Worm (Caenorhabditis elegans) whole organism, L1 larva: ENCODE measurements around the gene Y47D3B.4.

Experiments
- C16A3.4 ChIP-seq: fragments of 150-350 bp; optimal IDR thresholded peaks from 2 replicates; lab custom pipeline; 2014; ENCODE audit warnings: missing biosample characterization, missing genetic modification characterization
- F16B12.6 ChIP-seq: fragments of 150-350 bp; optimal IDR thresholded peaks from 2 replicates; lab custom pipeline; 2014; ENCODE audit warnings: missing biosample characterization, missing genetic modification characterization
- aha-1 ChIP-seq: fragments of 150-350 bp; optimal IDR thresholded peaks from 2 replicates; lab custom pipeline; 2014; ENCODE audit warnings: missing biosample characterization, missing genetic modification characterization
- ceh-8 ChIP-seq: fragments of 200-800 bp; sonication (Bioruptor generic); optimal IDR thresholded peaks from 2 replicates; lab custom pipeline; 2018; ENCODE audit warnings: mild to moderate bottlenecking, missing genetic modification characterization, moderate library complexity, missing compliant biosample characterization
- ceh-88 ChIP-seq: fragments of 200-800 bp; sonication (Bioruptor generic); IDR thresholded peaks from 2 replicates; pipeline ENCODE4 v1.3.6; 2022; ENCODE audit warnings: missing genetic modification characterization, missing compliant biosample characterization
- ceh-90 ChIP-seq: sonication (generic microtip); optimal IDR thresholded peaks from 2 replicates; lab custom pipeline; 2016; ENCODE audit warnings: missing genetic modification characterization, missing compliant biosample characterization
- efl-1 ChIP-seq, 4 experiments: fragments of 150-350 bp; optimal IDR thresholded peaks in 3 of 4; peaks in 1 of 4; 1 replicate in 1 of 4; 2 replicates in 3 of 4; lab custom pipeline; 2014; ENCODE audit warnings: missing biosample characterization in 2 of 4, missing genetic modification characterization in 2 of 4, missing genetic modification reagents in 2 of 4
- elt-2 ChIP-seq: sonication (generic microtip); optimal IDR thresholded peaks from 2 replicates; lab custom pipeline; 2016; ENCODE audit warnings: missing genetic modification characterization, mild to moderate bottlenecking, inconsistent platforms, missing compliant biosample characterization, missing genetic modification reagents
- ets-5 ChIP-seq: fragments of 200-800 bp; sonication (Bioruptor generic); IDR thresholded peaks from 2 replicates; pipeline ENCODE4 v1.3.6; 2022; ENCODE audit warnings: missing genetic modification characterization, missing compliant biosample characterization
- hlh-17 ChIP-seq: fragments of 200-800 bp; sonication (Bioruptor generic); optimal IDR thresholded peaks from 2 replicates; lab custom pipeline; 2018; ENCODE audit warnings: missing genetic modification characterization, mild to moderate bottlenecking, missing compliant biosample characterization, moderate library complexity, borderline replicate concordance
- hpl-2 ChIP-seq: fragments of 150-350 bp; optimal IDR thresholded peaks from 2 replicates; lab custom pipeline; 2014; ENCODE audit warnings: missing biosample characterization, missing genetic modification reagents, missing genetic modification characterization
- isw-1 ChIP-seq: fragments of 200-800 bp; sonication (Bioruptor generic); IDR thresholded peaks from 2 replicates; pipeline ENCODE4 v1.3.6; 2022; ENCODE audit warnings: missing genetic modification characterization, missing compliant biosample characterization
- lin-15B ChIP-seq: fragments of 150-350 bp; sonication (generic microtip); optimal IDR thresholded peaks from 3 replicates; lab custom pipeline; 2014; ENCODE audit warnings: missing biosample characterization, missing genetic modification characterization
- lin-35 ChIP-seq, 2 experiments: fragments of 150-350 bp; optimal IDR thresholded peaks; 2 replicates each; lab custom pipeline; 2014; ENCODE audit warnings: missing biosample characterization in 2 of 2, missing genetic modification characterization in 2 of 2, missing genetic modification reagents in 2 of 2
- lir-3 ChIP-seq: sonication (generic microtip); optimal IDR thresholded peaks from 2 replicates; lab custom pipeline; 2016; ENCODE audit warnings: mild to moderate bottlenecking, missing genetic modification characterization, moderate library complexity, missing compliant biosample characterization; ENCODE audit not compliant: poor library complexity
- mdl-1 ChIP-seq, 2 experiments: fragments of 150-350 bp; optimal IDR thresholded peaks; 2 replicates each; lab custom pipeline; 2014 to 2017; ENCODE audit warnings: missing biosample characterization in 2 of 2, missing genetic modification characterization in 2 of 2, inconsistent platforms in 1 of 2
- nhr-19 ChIP-seq: fragments of 200-800 bp; sonication (Bioruptor generic); conservative IDR thresholded peaks from 2 replicates; pipeline ENCODE4 v1.3.6; 2022; ENCODE audit warnings: missing genetic modification characterization, missing compliant biosample characterization
- nhr-20 ChIP-seq: sonication (generic microtip); optimal IDR thresholded peaks from 2 replicates; lab custom pipeline; 2016; ENCODE audit warnings: mild to moderate bottlenecking, missing genetic modification characterization, missing compliant biosample characterization
- nhr-237 ChIP-seq: fragments of 150-350 bp; optimal IDR thresholded peaks from 2 replicates; lab custom pipeline; 2014; ENCODE audit warnings: missing biosample characterization, missing genetic modification characterization
- nhr-47 ChIP-seq: sonication (generic microtip); optimal IDR thresholded peaks from 2 replicates; lab custom pipeline; 2016; ENCODE audit warnings: mild to moderate bottlenecking, missing genetic modification characterization, moderate library complexity, missing compliant biosample characterization
- nhr-71 ChIP-seq: sonication (generic microtip); optimal IDR thresholded peaks from 2 replicates; lab custom pipeline; 2016; ENCODE audit warnings: mild to moderate bottlenecking, missing genetic modification characterization, moderate library complexity, missing compliant biosample characterization
- snpc-4 ChIP-seq: fragments of 150-350 bp; optimal IDR thresholded peaks from 2 replicates; lab custom pipeline; 2014; ENCODE audit warnings: missing biosample characterization, missing genetic modification characterization
- swsn-7 ChIP-seq: sonication (generic microtip); optimal IDR thresholded peaks from 2 replicates; lab custom pipeline; 2016; ENCODE audit warnings: missing genetic modification characterization, missing compliant biosample characterization
- unc-62 ChIP-seq: fragments of 150-350 bp; optimal IDR thresholded peaks from 2 replicates; lab custom pipeline; 2014; ENCODE audit warnings: missing biosample characterization, missing genetic modification reagents, missing genetic modification characterization
- unc-86 ChIP-seq: sonication (generic microtip); optimal IDR thresholded peaks from 2 replicates; lab custom pipeline; 2016; ENCODE audit warnings: missing genetic modification characterization, missing compliant biosample characterization
- unc-98 ChIP-seq: fragments of 200-800 bp; sonication (Bioruptor generic); IDR thresholded peaks from 2 replicates; pipeline ENCODE4 v1.3.6; 2022; ENCODE audit warnings: missing genetic modification characterization, missing compliant biosample characterization
- vab-15 ChIP-seq: sonication (generic microtip); optimal IDR thresholded peaks from 2 replicates; lab custom pipeline; 2017; ENCODE audit warnings: missing genotype, mild to moderate bottlenecking, missing genetic modification characterization, missing compliant biosample characterization
- zip-4 ChIP-seq: fragments of 200-800 bp; sonication (Bioruptor generic); optimal IDR thresholded peaks from 2 replicates; lab custom pipeline; 2018; ENCODE audit warnings: mild to moderate bottlenecking, missing genetic modification characterization, moderate library complexity, missing compliant biosample characterization

The Y47D3B.4 gene

ce11 chrIII:11426906-11427305 is 21.8 kb downstream of the Y47D3B.4 start, which contains the start of gene idpc-1:
Gene idpc-1, plus strand, starts transcription at chrIII:11427206.
- TF ChIP-seq snpc-4 (no peak), unc-86 (tag; lab: Kevin White, UChicago) (no peak), swsn-7 (tag; lab: Kevin White, UChicago) (no peak), nhr-237 (tag; lab: Kevin White, UChicago) (no peak), nhr-20 (tag; lab: Kevin White, UChicago) (no peak), C16A3.4 (tag; lab: Kevin White, UChicago) (no peak), mdl-1 (tag; optimal IDR thresholded peaks at IDR 0.05; lab: Kevin White, UChicago) (no peak), lir-3 (tag; lab: Kevin White, UChicago) (no peak), zip-4 (GFP tag; lab: Kevin White, UChicago) (no peak), nhr-71 (tag; lab: Kevin White, UChicago) (no peak), ets-5 (no peak), nhr-47 (no peak), efl-1 (optimal IDR thresholded peaks at IDR 0.05; lab: Kevin White, UChicago) (no peak), efl-1 (GFP tag; optimal IDR thresholded peaks at IDR 0.05 in 1 of 2; lab: Kevin White, UChicago) (no peak), hlh-17 (GFP tag; lab: Kevin White, UChicago) (no peak), ceh-8 (GFP tag; lab: Kevin White, UChicago) (no peak), hpl-2 (GFP tag; lab: Kevin White, UChicago) (no peak)

ce11 chrIII:11427548-11428152 is 22.5 kb downstream of the Y47D3B.4 start:
- TF ChIP-seq isw-1 (GFP tag; lab: Robert Waterston, UW) (no peak), ceh-8 (GFP tag; lab: Kevin White, UChicago) (peak; percentile 65)

DNA sequence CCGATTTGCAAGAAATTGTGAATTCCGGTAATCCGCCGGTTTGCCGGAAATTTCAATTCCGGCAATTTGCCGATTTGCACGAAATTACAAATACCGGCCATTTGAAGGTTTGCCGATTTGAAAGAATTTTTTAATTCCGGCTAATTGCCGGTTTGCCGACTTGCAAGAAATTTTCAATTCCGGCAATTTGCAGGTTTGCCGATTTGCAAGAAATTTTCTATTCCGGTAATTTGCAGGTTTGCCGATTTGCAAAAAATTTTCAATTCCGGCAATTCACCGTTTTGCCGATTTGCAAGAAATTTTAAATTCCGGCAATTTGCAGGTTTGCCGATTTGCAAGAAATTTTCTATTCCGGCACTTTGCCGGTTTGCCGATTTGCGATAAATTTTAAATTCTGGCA is 29.7 kb downstream of the Y47D3B.4 start:
- peak; percentile 21; the same call in 1 of the 2 replicates for TF ChIP-seq unc-98 (GFP tag; lab: Robert Waterston, UW)
- 0 out of 2 replicates have a peak, but pooled peaks have one; percentile 85 for TF ChIP-seq ets-5
- TF ChIP-seq ceh-88 (GFP tag; lab: Robert Waterston, UW) = peak; percentile 28; the same call in 1 of the 2 replicates

DNA sequence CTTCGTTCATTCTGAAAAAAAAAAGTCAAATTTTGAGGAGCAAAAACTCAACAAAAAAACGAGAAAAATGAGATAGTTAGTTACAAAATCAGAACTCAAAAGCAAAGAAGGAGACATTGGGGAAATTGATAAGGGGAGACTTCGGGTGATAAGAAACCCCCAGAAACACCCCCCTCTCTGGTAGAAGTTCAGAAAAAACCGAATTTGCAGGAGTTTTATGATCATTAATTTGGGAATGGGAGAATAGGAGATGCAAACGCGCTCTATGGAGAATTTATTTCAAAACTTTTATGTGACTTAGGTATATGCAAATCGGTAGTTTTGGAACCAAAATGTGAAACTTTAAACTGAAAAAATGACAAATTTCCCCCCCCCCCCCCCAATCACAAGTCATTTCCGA is 37.4 kb downstream of the Y47D3B.4 start, which contains the start of gene sbp-1:
Gene sbp-1, minus strand, starts transcription at position 11 of the 400 bp plus-strand sequence.
- no peak for TF ChIP-seq efl-1 (optimal IDR thresholded peaks at IDR 0.05; lab: Kevin White, UChicago)
- peak in 1 of 2 experiments; percentile 35 for TF ChIP-seq efl-1 (GFP tag; optimal IDR thresholded peaks at IDR 0.05 in 1 of 2; lab: Kevin White, UChicago)
- TF ChIP-seq elt-2 (tag; lab: Kevin White, UChicago) = peak; percentile 49
- peak in 1 of 2 experiments; percentile 10 for TF ChIP-seq lin-35 (GFP tag; optimal IDR thresholded peaks at IDR 0.05; lab: Kevin White, UChicago)
- no peak for TF ChIP-seq nhr-19 (GFP tag; lab: Robert Waterston, UW)
- TF ChIP-seq unc-98 (GFP tag; lab: Robert Waterston, UW) = no peak
- no peak for TF ChIP-seq lin-15B (tag; lab: Kevin White, UChicago)

ce11 chrIII:11443408-11443994 is 38.4 kb downstream of the Y47D3B.4 start:
- TF ChIP-seq unc-62 (GFP tag; lab: Kevin White, UChicago) (no peak), vab-15 (tag; lab: Kevin White, UChicago) (no peak), elt-2 (tag; lab: Kevin White, UChicago) (peak; percentile 0), F16B12.6 (tag; lab: Kevin White, UChicago) (no peak), ceh-90 (tag; lab: Kevin White, UChicago) (no peak), aha-1 (no peak)
